Fruit fly (Drosophila melanogaster) whole organism: ENCODE results near the gene Ube3a.

ENCODE experiments used
- CG8478 ChIP-seq: fragments of >200 bp; optimal IDR thresholded peaks from 2 replicates; lab custom pipeline; 2018; ENCODE audit warnings: inconsistent platforms
- Dll ChIP-seq: fragments of >200 bp; optimal IDR thresholded peaks from 2 replicates; lab custom pipeline; 2017
- EcR ChIP-seq, 2 experiments: fragments of >200 bp; optimal IDR thresholded peaks; 2 replicates each; lab custom pipeline; 2017; ENCODE audit warnings: missing biosample characterization in 2 of 2, missing genetic modification characterization in 2 of 2, missing genetic modification reagents in 2 of 2
- pan ChIP-seq: fragments of >200 bp; optimal IDR thresholded peaks from 2 replicates; lab custom pipeline; 2017
- psq ChIP-seq: fragments of >200 bp; optimal IDR thresholded peaks from 2 replicates; lab custom pipeline; 2017
- usp ChIP-seq: fragments of >200 bp; optimal IDR thresholded peaks from 2 replicates; lab custom pipeline; 2017; ENCODE audit warnings: missing biosample characterization, missing genetic modification characterization, mixed read lengths

Ube3a gene

DNA sequence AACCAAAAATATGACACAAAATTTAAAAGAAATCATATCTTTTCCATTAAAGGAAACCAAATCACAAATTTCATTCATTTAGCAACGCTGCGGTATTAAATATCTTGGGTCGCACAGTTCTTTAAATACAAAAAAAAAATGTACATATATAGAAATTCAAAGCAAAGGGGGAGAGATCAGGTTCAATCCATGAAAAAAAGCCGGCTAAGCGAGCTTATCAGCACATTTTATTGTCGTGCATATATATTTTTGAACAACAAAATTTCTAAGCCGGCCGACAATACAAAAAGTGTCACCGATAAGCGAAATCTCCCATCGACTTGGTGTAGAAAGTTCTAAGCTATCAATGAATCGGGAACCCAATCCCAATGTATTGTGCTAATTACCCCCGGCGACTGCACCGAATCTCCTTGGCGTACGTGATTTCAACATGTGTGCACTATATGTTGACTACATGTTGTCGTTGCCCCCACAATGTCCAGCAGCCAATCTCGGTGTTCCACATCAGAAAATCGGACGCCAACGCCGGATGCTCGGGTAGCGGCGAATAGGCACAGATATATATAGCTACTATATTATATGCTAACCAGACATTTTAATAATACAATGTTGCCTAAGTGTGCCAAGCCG, 6.4 kb downstream of the Ube3a start:
- no peak for TF ChIP-seq pan (lab: Kevin White, UChicago)
- TF ChIP-seq EcR (GFP tag; optimal IDR thresholded peaks at IDR 0.05; lab: Kevin White, UChicago): no peak
- no peak for TF ChIP-seq Dll (lab: Kevin White, UChicago)
- TF ChIP-seq psq: no peak
- TF ChIP-seq usp: no peak
- no peak for TF ChIP-seq CG8478 (lab: Kevin White, UChicago)

DNA sequence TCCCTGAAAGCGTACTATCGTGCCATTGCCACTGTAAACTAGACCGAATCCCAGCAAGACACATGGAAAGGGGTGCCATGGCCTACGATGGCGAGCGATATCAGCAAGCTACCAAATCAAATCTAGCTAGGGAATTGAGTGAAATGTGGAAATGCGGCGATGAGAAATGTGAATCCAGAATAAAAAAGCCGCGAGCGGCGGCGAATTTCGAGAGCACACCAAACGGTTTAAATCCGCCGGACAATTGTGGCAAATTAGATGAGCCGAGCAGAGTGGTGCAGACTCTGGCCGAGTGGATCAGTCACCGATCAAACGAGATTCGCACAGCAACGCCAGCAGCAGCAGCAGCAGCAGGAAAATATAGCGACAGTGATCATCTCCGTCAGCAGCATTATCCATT, 9.3 kb downstream of the Ube3a start, which contains the start of gene nkt:
TSS of gene nkt (plus strand) at position 301 of the 400 bp plus-strand sequence.
- TF ChIP-seq EcR (GFP tag; optimal IDR thresholded peaks at IDR 0.05; lab: Kevin White, UChicago) (no peak), psq (no peak), usp (no peak), CG8478 (lab: Kevin White, UChicago) (no peak), pan (lab: Kevin White, UChicago) (no peak), Dll (lab: Kevin White, UChicago) (no peak)

DNA sequence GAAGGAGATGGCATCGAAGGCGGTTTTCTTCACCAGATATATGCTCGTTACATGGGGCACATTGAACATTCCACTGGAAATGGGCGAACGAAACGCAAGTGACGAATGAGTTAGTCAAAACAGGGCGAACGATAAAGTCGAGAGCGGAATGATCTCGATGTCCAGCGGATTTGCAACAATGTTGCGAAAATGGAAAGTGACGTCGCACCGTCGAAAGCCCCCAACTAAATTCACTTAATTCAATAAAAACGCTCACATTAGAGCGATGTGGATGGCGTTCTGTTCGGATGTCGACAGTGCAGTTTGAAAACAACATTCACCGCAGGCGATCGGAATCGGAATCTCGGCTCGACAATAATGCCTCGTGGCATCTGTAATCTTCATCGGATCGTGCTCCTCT, 11.1 kb downstream of the Ube3a start, which contains the start of gene CG7607:
TSS of gene CG7607 (plus strand) at position 301 of the 400 bp plus-strand sequence.
- no peak for TF ChIP-seq Dll (lab: Kevin White, UChicago)
- no peak for TF ChIP-seq CG8478 (lab: Kevin White, UChicago)
- no peak for TF ChIP-seq EcR (GFP tag; optimal IDR thresholded peaks at IDR 0.05; lab: Kevin White, UChicago)
- TF ChIP-seq pan (lab: Kevin White, UChicago): no peak
- no peak for TF ChIP-seq usp
- TF ChIP-seq psq: no peak

DNA sequence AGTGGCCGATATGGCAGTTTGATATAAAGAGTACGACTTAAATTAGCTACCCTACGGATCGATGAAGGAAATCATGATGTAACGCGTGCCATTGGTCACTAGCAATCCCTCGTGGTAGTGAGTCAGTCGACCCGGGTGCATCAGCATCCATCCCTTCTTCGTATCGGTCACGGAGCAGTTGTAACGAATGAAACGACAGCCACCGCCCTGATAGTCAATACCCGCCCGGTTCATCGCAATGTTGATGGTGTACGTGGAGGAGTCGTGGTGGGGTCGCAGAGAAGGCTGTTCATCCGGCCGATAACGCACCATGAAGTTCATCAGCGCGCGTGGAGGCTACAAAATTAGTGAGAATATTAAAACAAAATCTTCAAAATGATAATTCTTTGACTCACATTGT, 12.0 kb downstream of the Ube3a start:
- no peak for TF ChIP-seq Dll (lab: Kevin White, UChicago)
- TF ChIP-seq psq: no peak
- TF ChIP-seq CG8478 (lab: Kevin White, UChicago): no peak
- TF ChIP-seq usp: no peak
- TF ChIP-seq EcR (GFP tag; optimal IDR thresholded peaks at IDR 0.05; lab: Kevin White, UChicago): no peak
- no peak for TF ChIP-seq pan (lab: Kevin White, UChicago)

DNA sequence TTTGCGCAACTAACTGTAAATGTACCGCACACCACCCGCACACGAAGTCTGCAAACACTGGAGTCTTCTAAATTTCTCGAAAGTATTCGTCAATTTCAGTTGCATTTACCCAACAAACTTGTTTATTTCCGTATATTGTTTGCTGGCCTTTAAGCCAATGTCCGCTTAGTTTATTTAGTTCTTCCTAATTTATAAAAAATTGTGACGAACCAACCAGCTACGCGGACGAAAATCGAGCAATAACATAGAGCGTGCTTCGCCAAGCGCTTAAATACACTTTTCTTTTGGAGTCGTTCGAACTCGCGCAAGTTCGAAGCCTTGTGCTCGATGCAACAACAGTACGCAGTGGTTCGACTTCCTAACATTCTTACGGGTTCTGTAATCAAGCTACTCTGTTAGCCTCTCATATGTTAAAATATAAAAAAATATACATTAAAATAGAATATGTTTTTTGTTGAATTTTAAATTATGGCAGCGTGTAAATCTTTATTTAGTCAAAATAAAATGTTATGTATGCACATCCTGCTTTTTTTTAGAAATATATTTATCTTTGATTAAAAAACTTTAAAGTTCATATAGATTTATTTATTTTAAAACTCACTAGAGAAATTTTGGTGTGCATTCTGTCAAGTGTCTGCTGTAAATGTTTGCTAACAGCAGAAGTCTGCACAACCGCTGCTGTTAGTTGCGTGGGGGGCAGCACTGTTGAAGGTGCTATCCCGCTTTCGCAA, 12.9 kb downstream of the Ube3a start, which contains the start of gene GlcAT-P:
TSS of gene GlcAT-P (minus strand) at position 246 of the 731 bp plus-strand sequence.
- TF ChIP-seq CG8478 (lab: Kevin White, UChicago): no peak
- TF ChIP-seq psq: no peak
- no peak for TF ChIP-seq pan (lab: Kevin White, UChicago)
- no peak for TF ChIP-seq Dll (lab: Kevin White, UChicago)
- TF ChIP-seq usp: no peak
- no peak for TF ChIP-seq EcR (GFP tag; optimal IDR thresholded peaks at IDR 0.05; lab: Kevin White, UChicago)

DNA sequence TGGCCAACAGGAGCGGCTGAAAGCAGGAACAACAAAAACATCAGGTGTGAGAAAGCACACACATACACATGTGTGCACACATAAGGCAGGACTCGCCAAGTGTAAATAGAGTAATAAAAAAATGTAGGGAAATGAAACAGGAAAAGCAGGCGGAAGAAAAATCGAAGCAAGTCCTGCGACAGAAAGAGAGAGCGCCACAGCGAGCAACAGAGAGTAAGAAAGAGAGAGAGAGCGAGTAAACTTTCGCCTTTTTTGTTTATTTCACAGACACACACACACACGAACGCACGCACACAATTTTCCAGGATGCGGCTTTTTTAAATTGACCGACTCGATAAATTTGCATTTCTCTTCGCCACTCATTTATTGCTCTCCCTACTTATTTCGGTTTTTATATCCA, 13.5 kb downstream of the Ube3a start:
- TF ChIP-seq psq: no peak
- TF ChIP-seq EcR (GFP tag; optimal IDR thresholded peaks at IDR 0.05; lab: Kevin White, UChicago): no peak
- TF ChIP-seq Dll (lab: Kevin White, UChicago): no peak
- no peak for TF ChIP-seq usp
- TF ChIP-seq CG8478 (lab: Kevin White, UChicago): no peak
- TF ChIP-seq pan (lab: Kevin White, UChicago): no peak

DNA sequence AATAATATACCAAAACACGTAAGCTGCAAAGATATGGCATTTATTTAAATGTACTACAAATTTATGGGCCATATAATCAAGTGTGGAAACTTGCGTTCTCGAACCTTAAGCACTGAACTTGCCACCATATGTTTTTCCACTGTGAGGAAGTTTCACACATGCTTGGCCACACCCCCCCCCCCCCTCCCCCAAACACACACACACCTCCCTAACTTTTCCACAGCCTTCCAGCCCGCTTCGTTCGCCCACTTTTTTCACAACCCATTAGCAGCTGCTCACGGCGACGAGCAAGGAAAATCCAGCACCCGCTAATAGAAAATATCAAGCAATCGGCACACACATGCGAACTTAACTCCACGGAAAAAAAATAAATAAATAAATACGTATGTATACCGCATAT, 15.1 kb downstream of the Ube3a start:
- no peak for TF ChIP-seq psq

DNA sequence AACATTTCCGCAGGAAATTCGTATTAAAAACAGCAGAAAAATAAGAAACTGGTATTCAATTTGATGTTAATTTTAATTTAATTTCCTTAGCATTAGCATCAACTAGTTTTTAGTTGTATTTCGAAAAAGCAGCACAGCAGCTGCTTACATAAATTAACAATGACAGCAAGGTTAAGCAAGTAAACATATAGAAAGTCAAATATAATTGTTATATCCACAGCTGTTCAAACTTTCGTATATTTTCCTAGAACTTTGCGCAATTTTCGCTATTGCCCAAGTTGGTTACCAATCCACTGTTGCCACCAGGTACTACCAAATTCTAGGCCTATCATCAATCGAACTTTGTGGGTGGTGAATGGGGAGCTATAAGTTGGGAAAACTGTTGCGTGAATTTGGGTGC, 20.4 kb downstream of the Ube3a start:
- no peak for TF ChIP-seq CG8478 (lab: Kevin White, UChicago)
- TF ChIP-seq Dll (lab: Kevin White, UChicago): no peak
- no peak for TF ChIP-seq EcR (GFP tag; optimal IDR thresholded peaks at IDR 0.05; lab: Kevin White, UChicago)
- no peak for TF ChIP-seq psq
- no peak for TF ChIP-seq usp
- no peak for TF ChIP-seq pan (lab: Kevin White, UChicago)

DNA sequence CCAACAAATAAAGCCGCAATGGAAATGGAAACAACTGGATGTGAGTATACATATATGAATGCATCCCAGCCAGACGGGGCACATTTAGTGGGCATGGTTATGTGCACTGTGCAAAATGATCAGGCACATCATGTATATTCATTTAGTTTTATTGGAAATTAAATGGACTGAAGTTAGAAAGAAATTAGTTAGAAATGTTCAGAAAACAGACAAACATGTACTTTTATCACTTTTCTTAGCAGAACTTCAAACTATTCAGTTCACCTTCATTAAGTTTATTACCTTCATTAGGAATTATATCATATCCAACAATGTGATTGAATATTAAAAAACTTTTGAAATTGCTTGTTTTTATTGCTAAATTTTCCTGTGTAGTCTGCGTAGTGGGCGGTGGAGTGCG, 23.6 kb downstream of the Ube3a start:
- no peak for TF ChIP-seq pan (lab: Kevin White, UChicago)
- TF ChIP-seq EcR (GFP tag; optimal IDR thresholded peaks at IDR 0.05; lab: Kevin White, UChicago): no peak
- no peak for TF ChIP-seq Dll (lab: Kevin White, UChicago)
- no peak for TF ChIP-seq psq
- no peak for TF ChIP-seq CG8478 (lab: Kevin White, UChicago)
- no peak for TF ChIP-seq usp

DNA sequence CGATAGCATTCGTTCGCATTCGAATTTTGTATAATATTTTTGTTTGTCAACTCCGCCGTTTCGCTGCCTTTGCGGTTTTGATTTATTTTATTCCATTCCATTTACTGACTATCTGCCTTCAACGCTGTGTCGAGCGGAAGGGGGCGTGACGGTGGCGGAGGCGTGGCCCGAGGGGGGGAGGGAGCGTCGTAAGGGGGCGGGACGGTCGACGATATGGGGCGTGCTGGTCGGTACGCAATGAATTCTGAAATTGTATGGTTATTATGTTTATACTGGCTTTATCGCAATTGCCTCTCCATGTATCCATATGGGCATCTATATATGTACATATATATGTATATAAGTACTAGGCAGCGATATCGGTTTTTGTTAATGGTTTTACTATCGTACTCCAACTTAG, 26.4 kb downstream of the Ube3a start:
- TF ChIP-seq psq: no peak
- TF ChIP-seq CG8478 (lab: Kevin White, UChicago): no peak
- no peak for TF ChIP-seq pan (lab: Kevin White, UChicago)
- no peak for TF ChIP-seq Dll (lab: Kevin White, UChicago)
- TF ChIP-seq EcR (GFP tag; optimal IDR thresholded peaks at IDR 0.05; lab: Kevin White, UChicago): no peak
- no peak for TF ChIP-seq usp

DNA sequence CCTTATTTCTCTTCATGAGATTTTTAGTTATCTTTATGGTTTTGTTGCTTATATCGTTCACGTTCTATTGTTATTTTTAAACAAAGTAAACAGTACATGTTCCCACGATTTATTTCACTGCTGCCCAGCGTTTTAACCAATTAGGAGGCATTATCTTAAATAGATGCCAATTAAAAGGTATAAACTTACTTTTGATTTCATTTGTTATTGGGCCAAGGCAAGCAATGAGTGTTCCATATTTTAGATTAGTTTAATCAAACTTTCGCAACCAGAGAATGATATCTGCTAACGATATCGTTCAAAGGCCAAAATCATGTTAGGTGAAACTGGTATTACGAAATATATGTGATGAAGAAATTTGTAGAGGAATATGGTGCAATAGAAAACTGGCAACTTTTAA, 27.4 kb downstream of the Ube3a start:
- no peak for TF ChIP-seq psq
- TF ChIP-seq EcR (GFP tag; optimal IDR thresholded peaks at IDR 0.05; lab: Kevin White, UChicago): no peak
- no peak for TF ChIP-seq CG8478 (lab: Kevin White, UChicago)
- no peak for TF ChIP-seq pan (lab: Kevin White, UChicago)
- no peak for TF ChIP-seq usp
- TF ChIP-seq Dll (lab: Kevin White, UChicago): no peak

DNA sequence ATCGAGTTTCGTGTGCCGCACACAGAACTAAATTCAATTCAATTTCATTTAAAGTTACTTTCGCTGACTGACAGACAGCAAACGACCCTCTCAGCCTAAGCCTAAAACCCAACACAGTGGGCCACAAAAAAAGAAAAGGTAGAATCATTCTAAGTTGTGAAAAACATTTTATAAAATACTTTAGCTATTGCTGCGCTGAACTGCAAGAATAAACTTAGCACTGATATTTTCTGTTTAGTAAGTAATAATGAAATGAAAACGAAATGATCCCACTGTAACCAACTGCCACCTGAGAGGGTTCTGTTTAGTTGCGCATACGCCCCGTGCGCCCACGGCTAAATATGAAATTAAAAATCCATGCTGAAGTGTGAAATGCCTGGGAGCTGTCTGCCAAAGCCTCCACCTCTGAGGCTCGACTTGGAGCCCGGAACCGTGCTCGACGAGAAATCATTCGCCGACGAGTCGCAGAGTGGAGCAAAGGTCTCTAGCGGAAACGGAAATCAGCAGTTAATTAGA, 37.3 kb downstream of the Ube3a start, which contains the start of gene CG14142:
TSS of gene CG14142 (plus strand) at position 466 of the 516 bp plus-strand sequence.
- TF ChIP-seq psq (no peak), usp (no peak), EcR (GFP tag; optimal IDR thresholded peaks at IDR 0.05; lab: Kevin White, UChicago) (no peak), pan (lab: Kevin White, UChicago) (no peak), CG8478 (lab: Kevin White, UChicago) (no peak), Dll (lab: Kevin White, UChicago) (no peak)
